Worm (Caenorhabditis elegans) whole organism, L1 larva: ENCODE results near the gene nep-1.

Experiments used
- lin-39 ChIP-seq: fragments of 150-350 bp; optimal IDR thresholded peaks from 2 replicates; lab custom pipeline; 2014; ENCODE audit warnings: missing biosample characterization, missing genetic modification reagents, missing genetic modification characterization
- nhr-90 ChIP-seq: sonication (generic microtip); optimal IDR thresholded peaks from 2 replicates; lab custom pipeline; 2016; ENCODE audit warnings: mild to moderate bottlenecking, missing genetic modification characterization, missing compliant biosample characterization; ENCODE audit not compliant: poor library complexity

ce11 chrII:11621576-11621975 is 35.4 kb downstream of the nep-1 start:
- TF ChIP-seq nhr-90 (tag; lab: Kevin White, UChicago): no peak
- TF ChIP-seq lin-39 (tag; lab: Kevin White, UChicago): no peak
